Fruit fly (Drosophila melanogaster): ENCODE results near the gene ClC-c.

dm6 chr3L:16145282-16145681 lies 55.0 kb downstream of the ClC-c start:
- TF ChIP-seq CTCF (optimal IDR thresholded peaks at IDR 0.05) (no peak), CG8478 (optimal IDR thresholded peaks at IDR 0.05) (no peak)
